Worm (Caenorhabditis elegans) whole organism, young adult: ENCODE results near the gene tsp-8.

Source experiments
- C17E4.6 ChIP-seq: fragments of 200-800 bp; sonication (Bioruptor generic); IDR thresholded peaks from 2 replicates; pipeline ENCODE4 v1.3.6; 2022; ENCODE audit warnings: missing genetic modification reagents, missing genetic modification characterization, missing compliant biosample characterization
- D2030.7 ChIP-seq: fragments of 200-800 bp; sonication (Bioruptor generic); IDR thresholded peaks from 2 replicates; pipeline ENCODE4 v1.3.6; 2022; ENCODE audit warnings: missing genetic modification reagents, missing genetic modification characterization, missing compliant biosample characterization
- F22D6.2 ChIP-seq: sonication (generic microtip); optimal IDR thresholded peaks from 2 replicates; lab custom pipeline; 2016; ENCODE audit warnings: mild to moderate bottlenecking, missing genetic modification characterization, missing compliant biosample characterization
- F52B5.7 ChIP-seq: sonication (generic microtip); optimal IDR thresholded peaks from 2 replicates; lab custom pipeline; 2016; ENCODE audit warnings: mild to moderate bottlenecking, missing genetic modification characterization, missing compliant biosample characterization
- T07F8.4 ChIP-seq: sonication (generic microtip); optimal IDR thresholded peaks from 2 replicates; lab custom pipeline; 2016; ENCODE audit warnings: mild to moderate bottlenecking, missing genetic modification characterization, moderate library complexity, missing compliant biosample characterization
- Y53G8AR.9 ChIP-seq: fragments of 200-800 bp; sonication (Bioruptor generic); conservative IDR thresholded peaks from 2 replicates; pipeline ENCODE4 v1.3.6; 2022; ENCODE audit warnings: missing genetic modification reagents, missing genetic modification characterization, missing compliant biosample characterization
- Y67H2A.10 ChIP-seq: fragments of 200-800 bp; sonication (Bioruptor generic); conservative IDR thresholded peaks from 2 replicates; pipeline ENCODE4 v1.3.6; 2022; ENCODE audit warnings: missing genetic modification reagents, missing genetic modification characterization, missing compliant biosample characterization
- atf-7 ChIP-seq: sonication (generic microtip); optimal IDR thresholded peaks from 2 replicates; lab custom pipeline; 2017; ENCODE audit warnings: mild to moderate bottlenecking, missing genetic modification characterization, missing compliant biosample characterization
- bed-2 ChIP-seq: fragments of 200-800 bp; sonication (Bioruptor generic); IDR thresholded peaks from 2 replicates; pipeline ENCODE4 v1.3.6; 2022; ENCODE audit warnings: missing genetic modification reagents, missing genetic modification characterization, missing compliant biosample characterization
- ccch-3 ChIP-seq: fragments of 200-800 bp; sonication (Bioruptor generic); optimal IDR thresholded peaks from 2 replicates; lab custom pipeline; 2018; ENCODE audit warnings: mild to moderate bottlenecking, missing genetic modification characterization, missing compliant biosample characterization
- cebp-1 ChIP-seq, 2 experiments: fragments of 200-800 bp in 1 of 2; sonication (Bioruptor generic) in 1 of 2; sonication (generic microtip) in 1 of 2; IDR thresholded peaks in 1 of 2; optimal IDR thresholded peaks in 1 of 2; 2 replicates each; pipeline versions ENCODE4 v1.3.6 to Lab custom; 2017 to 2022; ENCODE audit warnings: missing compliant biosample characterization in 2 of 2, missing genetic modification characterization in 2 of 2, mild to moderate bottlenecking in 1 of 2, missing genetic modification reagents in 1 of 2, moderate library complexity in 1 of 2
- ceh-91 ChIP-seq: fragments of 200-800 bp; sonication (Bioruptor generic); IDR thresholded peaks from 2 replicates; pipeline ENCODE4 v1.3.6; 2022; ENCODE audit warnings: missing genetic modification reagents, missing genetic modification characterization, missing compliant biosample characterization
- chd-7 ChIP-seq: sonication (generic microtip); optimal IDR thresholded peaks from 2 replicates; lab custom pipeline; 2016; ENCODE audit warnings: mild to moderate bottlenecking, missing genetic modification characterization, moderate library complexity, missing compliant biosample characterization
- dpl-1 ChIP-seq: fragments of 150-350 bp; optimal IDR thresholded peaks from 2 replicates; lab custom pipeline; 2014; ENCODE audit warnings: missing biosample characterization, missing genetic modification reagents, missing genetic modification characterization
- egrh-3 ChIP-seq: fragments of 200-800 bp; sonication (Bioruptor generic); IDR thresholded peaks from 2 replicates; pipeline ENCODE4 v1.3.6; 2022; ENCODE audit warnings: missing genetic modification reagents, missing genetic modification characterization, missing compliant biosample characterization
- fkh-3 ChIP-seq: sonication (generic microtip); optimal IDR thresholded peaks from 2 replicates; lab custom pipeline; 2016; ENCODE audit warnings: mild to moderate bottlenecking, missing genetic modification characterization, missing compliant biosample characterization
- gei-17 ChIP-seq: fragments of 200-800 bp; sonication (Bioruptor generic); optimal IDR thresholded peaks from 2 replicates; lab custom pipeline; 2018; ENCODE audit warnings: mild to moderate bottlenecking, missing genetic modification characterization, missing compliant biosample characterization
- hlh-12 ChIP-seq: sonication (generic microtip); optimal IDR thresholded peaks from 2 replicates; lab custom pipeline; 2016; ENCODE audit warnings: missing genetic modification characterization, missing compliant biosample characterization
- hlh-26 ChIP-seq: fragments of 200-800 bp; sonication (Bioruptor generic); conservative IDR thresholded peaks from 2 replicates; pipeline ENCODE4 v1.3.6; 2022; ENCODE audit warnings: missing genetic modification reagents, missing genetic modification characterization, missing compliant biosample characterization
- hmg-1.2 ChIP-seq: fragments of 200-800 bp; sonication (Bioruptor generic); IDR thresholded peaks from 2 replicates; pipeline ENCODE4 v1.3.6; 2022; ENCODE audit warnings: missing genetic modification reagents, missing genetic modification characterization, missing compliant biosample characterization
- lin-35 ChIP-seq, 3 experiments: fragments of 150-350 bp in 2 of 3; sonication (generic microtip) in 1 of 3; optimal IDR thresholded peaks; 2 replicates each; lab custom pipeline; 2014 to 2018; ENCODE audit warnings: missing biosample characterization in 3 of 3, missing genetic modification characterization in 3 of 3, missing genetic modification reagents in 3 of 3
- lin-54 ChIP-seq: fragments of 200-800 bp; sonication (Bioruptor generic); optimal IDR thresholded peaks from 2 replicates; lab custom pipeline; 2018; ENCODE audit warnings: mild to moderate bottlenecking, missing genetic modification characterization, missing compliant biosample characterization
- lsl-1 ChIP-seq: fragments of 200-800 bp; sonication (Bioruptor generic); optimal IDR thresholded peaks from 2 replicates; lab custom pipeline; 2018; ENCODE audit warnings: mild to moderate bottlenecking, missing genetic modification characterization, moderate library complexity, missing compliant biosample characterization
- madf-10 ChIP-seq: sonication (generic microtip); optimal IDR thresholded peaks from 2 replicates; lab custom pipeline; 2016; ENCODE audit warnings: mild to moderate bottlenecking, missing genetic modification characterization, missing compliant biosample characterization
- madf-3 ChIP-seq: fragments of 200-800 bp; sonication (Bioruptor generic); IDR thresholded peaks from 2 replicates; pipeline ENCODE4 v1.3.6; 2022; ENCODE audit warnings: missing genetic modification reagents, missing genetic modification characterization, missing compliant biosample characterization
- madf-6 ChIP-seq: fragments of 200-800 bp; sonication (Bioruptor generic); IDR thresholded peaks from 2 replicates; pipeline ENCODE4 v1.3.6; 2022; ENCODE audit warnings: missing genetic modification reagents, missing genetic modification characterization, missing compliant biosample characterization
- madf-8 ChIP-seq: fragments of 200-800 bp; sonication (Bioruptor generic); conservative IDR thresholded peaks from 2 replicates; pipeline ENCODE4 v1.3.6; 2022; ENCODE audit warnings: missing genetic modification reagents, missing genetic modification characterization, missing compliant biosample characterization
- mcd-1 ChIP-seq: fragments of 200-800 bp; sonication (Bioruptor generic); IDR thresholded peaks from 2 replicates; pipeline ENCODE4 v1.3.6; 2022; ENCODE audit warnings: missing genetic modification reagents, missing genetic modification characterization, missing compliant biosample characterization
- nfya-1 ChIP-seq: sonication (generic microtip); optimal IDR thresholded peaks from 2 replicates; lab custom pipeline; 2017; ENCODE audit warnings: antibody characterized with exemption, missing compliant biosample characterization, missing genetic modification characterization, borderline replicate concordance; ENCODE audit not compliant: insufficient read depth
- nfya-2 ChIP-seq: fragments of 200-800 bp; sonication (Bioruptor generic); IDR thresholded peaks from 2 replicates; pipeline ENCODE4 v1.3.6; 2022; ENCODE audit warnings: missing genetic modification reagents, missing genetic modification characterization, missing compliant biosample characterization
- nhr-80 ChIP-seq: sonication (generic microtip); optimal IDR thresholded peaks from 2 replicates; lab custom pipeline; 2016; ENCODE audit warnings: missing genetic modification characterization, missing compliant biosample characterization
- pbrm-1 ChIP-seq: fragments of 200-800 bp; sonication (Bioruptor generic); IDR thresholded peaks from 2 replicates; pipeline ENCODE4 v1.3.6; 2022; ENCODE audit warnings: missing genetic modification reagents, missing genetic modification characterization, missing compliant biosample characterization
- rec-8 ChIP-seq, 2 experiments: sonication (generic microtip); optimal IDR thresholded peaks; 2 replicates each; lab custom pipeline; 2016; ENCODE audit warnings: mild to moderate bottlenecking in 2 of 2, missing genetic modification characterization in 2 of 2, missing genetic modification reagents in 2 of 2, missing genotype in 2 of 2, missing biosample characterization in 1 of 2, missing compliant biosample characterization in 1 of 2, moderate library complexity in 1 of 2
- sea-2 ChIP-seq: fragments of 200-800 bp; sonication (Bioruptor generic); IDR thresholded peaks from 2 replicates; pipeline ENCODE4 v1.3.6; 2022; ENCODE audit warnings: missing genetic modification characterization, missing compliant biosample characterization
- snpc-1.1 ChIP-seq: sonication (generic microtip); optimal IDR thresholded peaks from 2 replicates; lab custom pipeline; 2017; ENCODE audit warnings: missing genetic modification characterization, mild to moderate bottlenecking, missing compliant biosample characterization, antibody characterized with exemption, moderate library complexity, missing genotype, missing genetic modification reagents; ENCODE audit not compliant: insufficient read depth
- snpc-3.4 ChIP-seq: sonication (generic microtip); optimal IDR thresholded peaks from 2 replicates; lab custom pipeline; 2017; ENCODE audit warnings: missing genetic modification characterization, mild to moderate bottlenecking, missing compliant biosample characterization, antibody characterized with exemption, moderate library complexity, missing genotype, missing genetic modification reagents
- snpc-4 ChIP-seq, 5 experiments: fragments of 150-350 bp in 1 of 5; sonication (generic microtip) in 4 of 5; optimal IDR thresholded peaks; 2 replicates each; lab custom pipeline; 2014 to 2018; ENCODE audit warnings: missing genetic modification characterization in 5 of 5, missing biosample characterization in 3 of 5, antibody characterized with exemption in 2 of 5, mild to moderate bottlenecking in 2 of 5, missing compliant biosample characterization in 2 of 5, missing genotype in 2 of 5, moderate library complexity in 2 of 5, missing genetic modification reagents in 1 of 5
- tbx-9 ChIP-seq: sonication (generic microtip); optimal IDR thresholded peaks from 2 replicates; lab custom pipeline; 2016; ENCODE audit warnings: borderline replicate concordance, missing genetic modification characterization, inconsistent platforms, missing compliant biosample characterization
- unc-130 ChIP-seq: sonication (generic microtip); optimal IDR thresholded peaks from 2 replicates; lab custom pipeline; 2016; ENCODE audit warnings: missing genetic modification reagents, missing genetic modification characterization, missing compliant biosample characterization
- zfh-2 ChIP-seq: fragments of 200-800 bp; sonication (Bioruptor generic); conservative IDR thresholded peaks from 2 replicates; pipeline ENCODE4 v1.3.6; 2022; ENCODE audit warnings: missing genetic modification reagents, missing genetic modification characterization, missing compliant biosample characterization
- ztf-22 ChIP-seq: fragments of 200-800 bp; sonication (Bioruptor generic); optimal IDR thresholded peaks from 2 replicates; lab custom pipeline; 2018; ENCODE audit warnings: mild to moderate bottlenecking, missing genetic modification characterization, moderate library complexity, missing compliant biosample characterization
- ztf-26 ChIP-seq: sonication (generic microtip); optimal IDR thresholded peaks from 2 replicates; lab custom pipeline; 2017; ENCODE audit warnings: missing genetic modification characterization, missing compliant biosample characterization
- ztf-3 ChIP-seq: fragments of 200-800 bp; sonication (Bioruptor generic); optimal IDR thresholded peaks from 2 replicates; lab custom pipeline; 2018; ENCODE audit warnings: mild to moderate bottlenecking, missing genetic modification characterization, missing compliant biosample characterization

The tsp-8 gene

DNA sequence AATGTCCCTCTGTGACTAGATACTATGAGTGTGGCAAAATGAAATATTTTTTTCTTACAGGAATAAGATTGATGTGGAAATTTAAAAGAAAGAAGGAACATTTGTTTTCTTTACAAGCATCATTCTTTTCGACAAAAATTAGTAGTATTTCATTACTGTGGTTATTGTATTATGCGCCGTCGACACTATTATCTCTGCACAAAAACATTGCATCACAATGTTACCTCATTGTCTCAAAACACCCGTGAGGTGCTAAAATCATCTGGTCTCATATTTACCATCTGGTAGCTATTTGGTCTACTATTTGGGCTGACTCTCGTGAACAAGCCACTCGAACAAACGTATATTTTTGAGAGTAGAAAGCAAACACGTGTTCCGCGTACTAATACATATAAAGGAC is 30.2 kb upstream of the tsp-8 start:
- no peak for TF ChIP-seq tbx-9 (tag; lab: Kevin White, UChicago)
- TF ChIP-seq lin-54, result no peak
- no peak for TF ChIP-seq ztf-26 (tag; lab: Kevin White, UChicago)
- no peak for TF ChIP-seq nhr-80 (tag; lab: Kevin White, UChicago)
- no peak for TF ChIP-seq mcd-1 (GFP tag; lab: Robert Waterston, UW)
- no peak for TF ChIP-seq ccch-3
- TF ChIP-seq ceh-91 (GFP tag; lab: Robert Waterston, UW), result no peak
- TF ChIP-seq zfh-2, result no peak
- no peak for TF ChIP-seq rec-8 (tag; optimal IDR thresholded peaks at IDR 0.05; lab: Kevin White, UChicago)
- no peak for TF ChIP-seq T07F8.4
- no peak for TF ChIP-seq chd-7
- no peak for TF ChIP-seq sea-2 (GFP tag; lab: Robert Waterston, UW)
- no peak for TF ChIP-seq madf-8 (GFP tag; lab: Robert Waterston, UW)
- TF ChIP-seq cebp-1 (GFP tag; IDR thresholded peaks at IDR 0.05; lab: Robert Waterston, UW), result no peak
- TF ChIP-seq cebp-1 (tag; optimal IDR thresholded peaks at IDR 0.05; lab: Kevin White, UChicago), result no peak
- no peak for TF ChIP-seq Y53G8AR.9 (GFP tag; lab: Robert Waterston, UW)
- TF ChIP-seq madf-10 (tag; lab: Kevin White, UChicago), result no peak
- TF ChIP-seq F22D6.2 (tag; lab: Kevin White, UChicago), result no peak
- no peak for TF ChIP-seq lsl-1
- TF ChIP-seq egrh-3 (GFP tag; lab: Robert Waterston, UW), result no peak
- no peak for TF ChIP-seq fkh-3

DNA sequence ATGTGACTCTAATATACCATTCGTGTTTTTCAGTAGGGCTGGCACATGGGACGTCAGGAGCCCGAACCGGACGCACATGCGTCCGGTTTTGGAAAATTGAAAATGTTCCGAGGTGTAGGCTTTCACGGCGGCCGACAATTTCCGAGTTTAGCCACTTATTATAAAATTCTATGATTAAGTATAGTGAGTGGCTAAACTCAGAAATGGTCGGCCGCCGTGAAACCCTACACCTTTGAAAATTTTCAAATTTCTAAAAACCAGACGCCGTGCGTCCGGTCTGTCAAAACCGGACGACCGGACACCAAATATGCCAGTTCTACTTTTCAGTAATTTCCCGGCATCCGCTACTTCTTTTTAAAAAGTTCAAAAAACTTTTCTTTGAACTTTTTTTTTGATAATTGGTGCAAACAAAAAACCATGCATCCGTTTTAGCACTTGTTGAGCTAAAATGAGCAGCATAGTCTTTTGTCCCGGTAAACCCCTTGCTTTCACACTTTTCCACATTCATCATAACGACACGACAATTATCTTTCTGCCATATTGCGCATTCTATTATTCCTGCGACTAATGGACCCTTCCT is 28.4 kb upstream of the tsp-8 start:
- peak; percentile 1 for TF ChIP-seq snpc-1.1
- no peak for TF ChIP-seq egrh-3 (GFP tag; lab: Robert Waterston, UW)
- TF ChIP-seq madf-6 (GFP tag; lab: Robert Waterston, UW), result no peak
- TF ChIP-seq hmg-1.2 (GFP tag; lab: Robert Waterston, UW), result peak; percentile 33
- TF ChIP-seq snpc-4 (GFP tag; optimal IDR thresholded peaks at IDR 0.05; lab: Kevin White, UChicago), result no peak
- TF ChIP-seq snpc-4 (tag; optimal IDR thresholded peaks at IDR 0.05; lab: Kevin White, UChicago), result peak in 3 of 4 experiments; percentile 36 to 88 (median 86)
- TF ChIP-seq pbrm-1 (GFP tag; lab: Robert Waterston, UW), result no peak
- TF ChIP-seq gei-17 (GFP tag; lab: Kevin White, UChicago), result no peak
- TF ChIP-seq, all 124 proteins: peak for 3

DNA sequence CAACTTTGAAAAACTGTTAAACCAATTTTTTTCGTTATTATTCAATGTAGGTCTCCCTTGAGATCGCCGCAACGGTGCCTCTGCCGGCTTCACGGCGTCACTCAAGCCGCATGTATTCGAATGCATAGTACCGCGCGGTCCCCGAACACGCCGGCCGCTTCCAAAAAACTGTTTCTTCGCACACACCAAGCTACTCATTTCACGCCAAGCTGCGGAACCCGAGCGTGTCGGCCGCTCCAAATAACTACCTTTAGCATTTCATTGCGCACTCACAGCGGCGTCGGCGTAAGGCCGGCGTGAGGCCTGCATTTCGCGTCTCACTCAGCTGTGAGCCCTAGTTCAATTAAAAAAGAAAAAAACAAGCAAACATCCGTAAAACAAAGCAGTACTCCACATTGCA is 27.3 kb upstream of the tsp-8 start:
- no peak for TF ChIP-seq D2030.7
- TF ChIP-seq nfya-2 (GFP tag; lab: Robert Waterston, UW), result no peak
- no peak for TF ChIP-seq lin-35 (GFP tag; optimal IDR thresholded peaks at IDR 0.05; lab: Kevin White, UChicago)
- TF ChIP-seq hlh-12 (tag; lab: Kevin White, UChicago), result no peak
- TF ChIP-seq ztf-3 (GFP tag; lab: Kevin White, UChicago), result no peak
- no peak for TF ChIP-seq hlh-26 (GFP tag; lab: Robert Waterston, UW)
- no peak for TF ChIP-seq C17E4.6 (GFP tag; lab: Robert Waterston, UW)
- no peak for TF ChIP-seq dpl-1 (GFP tag; lab: Kevin White, UChicago)
- TF ChIP-seq F52B5.7, result peak; percentile 19
- no peak for TF ChIP-seq Y67H2A.10
- TF ChIP-seq atf-7 (tag; lab: Kevin White, UChicago), result no peak
- TF ChIP-seq ztf-22 (GFP tag; lab: Kevin White, UChicago), result no peak
- TF ChIP-seq snpc-4 (GFP tag; optimal IDR thresholded peaks at IDR 0.05; lab: Kevin White, UChicago), result no peak
- TF ChIP-seq snpc-4 (tag; optimal IDR thresholded peaks at IDR 0.05; lab: Kevin White, UChicago), result peak in 2 of 4 experiments; percentile 8 to 17
- no peak for TF ChIP-seq chd-7
- TF ChIP-seq mcd-1 (GFP tag; lab: Robert Waterston, UW), result 0 out of 2 replicates have a peak, but pooled peaks have one; percentile 8
- peak; percentile 73 for TF ChIP-seq zfh-2
- no peak for TF ChIP-seq madf-3 (GFP tag; lab: Robert Waterston, UW)
- no peak for TF ChIP-seq bed-2 (GFP tag; lab: Robert Waterston, UW)
- no peak for TF ChIP-seq unc-130
- no peak for TF ChIP-seq tbx-9 (tag; lab: Kevin White, UChicago)
- no peak for TF ChIP-seq snpc-3.4 (tag; lab: Kevin White, UChicago)
- TF ChIP-seq nfya-1 (tag; lab: Kevin White, UChicago), result no peak
- no peak for TF ChIP-seq cebp-1 (GFP tag; IDR thresholded peaks at IDR 0.05; lab: Robert Waterston, UW)
- TF ChIP-seq cebp-1 (tag; optimal IDR thresholded peaks at IDR 0.05; lab: Kevin White, UChicago), result no peak
